Fruit fly (Drosophila melanogaster) whole organism, embryonic: ENCODE results near the gene CG31637.
A peak's percentile ranks its signal among the peaks of the same experiment; 100 is the strongest.

ENCODE experiments used
- B-H2 ChIP-seq: fragments of 200-800 bp; sonication (Bioruptor generic); optimal IDR thresholded peaks from 2 replicates; lab custom pipeline; 2018; ENCODE audit warnings: missing biosample characterization, mild to moderate bottlenecking, missing genetic modification characterization
- CG11723 ChIP-seq: fragments of 200-800 bp; sonication (Bioruptor generic); optimal IDR thresholded peaks from 2 replicates; lab custom pipeline; 2017; ENCODE audit warnings: missing biosample characterization, mild to moderate bottlenecking, missing genetic modification characterization
- CG14014 ChIP-seq: fragments of 200-800 bp; sonication (Bioruptor generic); IDR thresholded peaks from 2 replicates; pipeline ENCODE4 v1.3.6; 2022; ENCODE audit warnings: missing biosample characterization, missing genetic modification characterization
- CG15011 ChIP-seq: fragments of 200-800 bp; sonication (Bioruptor generic); optimal IDR thresholded peaks from 3 replicates; lab custom pipeline; 2018; ENCODE audit warnings: missing biosample characterization, mild to moderate bottlenecking, missing genetic modification characterization
- CG15514 ChIP-seq: fragments of 200-800 bp; sonication (Bioruptor generic); optimal IDR thresholded peaks from 3 replicates; lab custom pipeline; 2017; ENCODE audit warnings: missing biosample characterization, missing genetic modification characterization, mild to moderate bottlenecking, moderate library complexity, missing genetic modification reagents
- CG16779 ChIP-seq: fragments of 200-800 bp; sonication (Bioruptor generic); IDR thresholded peaks from 2 replicates; pipeline ENCODE4 v1.3.6; 2022; ENCODE audit warnings: missing biosample characterization, missing genetic modification characterization
- CG16815 ChIP-seq: fragments of 200-800 bp; sonication (Bioruptor generic); optimal IDR thresholded peaks from 3 replicates; lab custom pipeline; 2017; ENCODE audit warnings: missing biosample characterization, mild to moderate bottlenecking, missing genetic modification characterization
- CG17359 ChIP-seq: fragments of 200-800 bp; sonication (Bioruptor generic); optimal IDR thresholded peaks from 3 replicates; lab custom pipeline; 2018; ENCODE audit warnings: missing biosample characterization, mild to moderate bottlenecking, missing genetic modification characterization, moderate library complexity
- CG17829 ChIP-seq: fragments of 200-800 bp; optimal IDR thresholded peaks from 2 replicates; lab custom pipeline; 2019; ENCODE audit warnings: missing biosample characterization, mild to moderate bottlenecking, missing genetic modification characterization, moderate library complexity
- CG1792 ChIP-seq: fragments of 200-800 bp; sonication (Bioruptor generic); optimal IDR thresholded peaks from 2 replicates; lab custom pipeline; 2016; ENCODE audit warnings: missing biosample characterization, missing genetic modification characterization
- CG18262 ChIP-seq: fragments of 200-800 bp; optimal IDR thresholded peaks from 3 replicates; lab custom pipeline; 2019; ENCODE audit warnings: missing biosample characterization, mild to moderate bottlenecking, missing genetic modification characterization, moderate library complexity
- CG18764 ChIP-seq: fragments of 200-800 bp; sonication (Bioruptor generic); optimal IDR thresholded peaks from 3 replicates; lab custom pipeline; 2016; ENCODE audit warnings: missing biosample characterization, missing genetic modification characterization
- CG3407 ChIP-seq: fragments of 200-800 bp; sonication (Bioruptor generic); optimal IDR thresholded peaks from 2 replicates; lab custom pipeline; 2018; ENCODE audit warnings: missing biosample characterization, mild to moderate bottlenecking, missing genetic modification characterization
- CG4282 ChIP-seq: fragments of 200-800 bp; sonication (Bioruptor generic); optimal IDR thresholded peaks from 2 replicates; lab custom pipeline; 2016; ENCODE audit warnings: missing biosample characterization, missing genetic modification characterization
- CG43689 ChIP-seq: fragments of 200-800 bp; sonication (Bioruptor generic); IDR thresholded peaks from 2 replicates; pipeline ENCODE4 v1.3.6; 2022; ENCODE audit warnings: missing biosample characterization, missing genetic modification characterization
- CG5245 ChIP-seq: fragments of 200-800 bp; sonication (Bioruptor generic); optimal IDR thresholded peaks from 3 replicates; lab custom pipeline; 2016; ENCODE audit warnings: missing biosample characterization, missing genetic modification characterization
- CG6689 ChIP-seq: fragments of 200-800 bp; sonication (Bioruptor generic); IDR thresholded peaks from 2 replicates; pipeline ENCODE4 v1.3.6; 2022; ENCODE audit warnings: missing biosample characterization, missing genetic modification characterization
- CG6854 ChIP-seq: fragments of 200-800 bp; sonication (Bioruptor generic); optimal IDR thresholded peaks from 3 replicates; lab custom pipeline; 2017; ENCODE audit warnings: missing biosample characterization, mild to moderate bottlenecking, missing genetic modification characterization
- CG7987 ChIP-seq: fragments of 200-800 bp; sonication (Bioruptor generic); optimal IDR thresholded peaks from 2 replicates; lab custom pipeline; 2018; ENCODE audit warnings: missing biosample characterization, mild to moderate bottlenecking, missing genetic modification characterization, moderate library complexity
- Doc3 ChIP-seq: fragments of 200-800 bp; sonication (Bioruptor generic); IDR thresholded peaks from 3 replicates; pipeline ENCODE4 v1.3.6; 2022; ENCODE audit warnings: missing biosample characterization, missing genetic modification characterization; ENCODE audit not compliant: partially characterized antibody
- Eip74EF ChIP-seq, 2 experiments: fragments of 200-800 bp in 1 of 2; fragments of >200 bp in 1 of 2; sonication (Bioruptor generic) in 1 of 2; optimal IDR thresholded peaks; 2 replicates each; lab custom pipeline; 2017 to 2019; ENCODE audit warnings: missing biosample characterization in 2 of 2, missing genetic modification characterization in 2 of 2, mild to moderate bottlenecking in 1 of 2, moderate library complexity in 1 of 2
- Fer1 ChIP-seq: fragments of 200-800 bp; sonication (Bioruptor generic); optimal IDR thresholded peaks from 2 replicates; lab custom pipeline; 2017; ENCODE audit warnings: missing biosample characterization, mild to moderate bottlenecking, missing genetic modification characterization
- H2.0 ChIP-seq: fragments of 200-800 bp; sonication (Bioruptor generic); IDR thresholded peaks from 2 replicates; pipeline ENCODE4 v1.3.6; 2022; ENCODE audit warnings: missing biosample characterization, missing genetic modification characterization
- Hmr ChIP-seq: fragments of 200-800 bp; sonication (Bioruptor generic); optimal IDR thresholded peaks from 3 replicates; lab custom pipeline; 2017; ENCODE audit warnings: mild to moderate bottlenecking, missing biosample characterization, missing genetic modification reagents, missing genetic modification characterization
- Jarid2 ChIP-seq: fragments of 200-800 bp; sonication (Bioruptor generic); optimal IDR thresholded peaks from 3 replicates; lab custom pipeline; 2017; ENCODE audit warnings: mild to moderate bottlenecking, missing biosample characterization, missing genetic modification reagents, missing genetic modification characterization
- Lim3 ChIP-seq: fragments of 200-800 bp; sonication (Bioruptor generic); IDR thresholded peaks from 2 replicates; pipeline ENCODE4 v1.3.6; 2022; ENCODE audit warnings: missing biosample characterization, missing genetic modification characterization
- Med ChIP-seq: fragments of 200-800 bp; sonication (Bioruptor generic); peaks from one replicate; lab custom pipeline; 2016; ENCODE audit warnings: missing biosample characterization, missing genetic modification characterization, mild to moderate bottlenecking, inconsistent platforms, moderate library complexity
- NfI ChIP-seq: fragments of 200-800 bp; sonication (Bioruptor generic); optimal IDR thresholded peaks from 3 replicates; lab custom pipeline; 2018; ENCODE audit warnings: missing biosample characterization, mild to moderate bottlenecking, missing genetic modification characterization, moderate library complexity
- Sin3A ChIP-seq: fragments of >200 bp; optimal IDR thresholded peaks from 2 replicates; lab custom pipeline; 2018
- ara ChIP-seq: fragments of 200-800 bp; sonication (Bioruptor generic); IDR thresholded peaks from 2 replicates; pipeline ENCODE4 v1.3.6; 2022; ENCODE audit warnings: missing biosample characterization, missing genetic modification characterization
- ase ChIP-seq: fragments of 200-800 bp; sonication (Bioruptor generic); IDR thresholded peaks from 3 replicates; pipeline ENCODE4 v1.3.6; 2022; ENCODE audit warnings: missing biosample characterization, missing genetic modification characterization
- bcd ChIP-seq: fragments of 200-800 bp; sonication (Bioruptor generic); optimal IDR thresholded peaks from 2 replicates; lab custom pipeline; 2017; ENCODE audit warnings: missing biosample characterization, mild to moderate bottlenecking, missing genetic modification characterization
- br ChIP-seq: fragments of >200 bp; optimal IDR thresholded peaks from 2 replicates; lab custom pipeline; 2017
- cg ChIP-seq: fragments of 200-800 bp; sonication (Bioruptor generic); optimal IDR thresholded peaks from 3 replicates; lab custom pipeline; 2019; ENCODE audit warnings: missing biosample characterization, mild to moderate bottlenecking, missing genetic modification characterization, moderate library complexity
- corto ChIP-seq: fragments of 200-800 bp; sonication (Bioruptor generic); optimal IDR thresholded peaks from 2 replicates; lab custom pipeline; 2016; ENCODE audit warnings: missing biosample characterization, mild to moderate bottlenecking, missing genetic modification characterization, moderate library complexity
- crc ChIP-seq: fragments of 200-800 bp; sonication (Bioruptor generic); optimal IDR thresholded peaks from 2 replicates; lab custom pipeline; 2016; ENCODE audit warnings: missing biosample characterization, missing genetic modification characterization
- cwo ChIP-seq: fragments of 200-800 bp; sonication (Bioruptor generic); optimal IDR thresholded peaks from 3 replicates; lab custom pipeline; 2017; ENCODE audit warnings: missing biosample characterization, missing genetic modification characterization, mild to moderate bottlenecking, moderate library complexity, missing genetic modification reagents
- exex ChIP-seq: fragments of 200-800 bp; sonication (Bioruptor generic); optimal IDR thresholded peaks from 4 replicates; lab custom pipeline; 2018; ENCODE audit warnings: missing biosample characterization, mild to moderate bottlenecking, missing genetic modification characterization, moderate library complexity
- fd3F ChIP-seq: fragments of 200-800 bp; sonication (Bioruptor generic); optimal IDR thresholded peaks from 2 replicates; lab custom pipeline; 2018; ENCODE audit warnings: missing biosample characterization, mild to moderate bottlenecking, missing genetic modification characterization, moderate library complexity
- fd64A ChIP-seq: fragments of 200-800 bp; sonication (Bioruptor generic); optimal IDR thresholded peaks from 3 replicates; lab custom pipeline; 2018; ENCODE audit warnings: missing biosample characterization, mild to moderate bottlenecking, missing genetic modification characterization
- fd96Cb ChIP-seq: fragments of 200-800 bp; sonication (Bioruptor generic); optimal IDR thresholded peaks from 2 replicates; lab custom pipeline; 2018; ENCODE audit warnings: missing biosample characterization, mild to moderate bottlenecking, missing genetic modification characterization, moderate library complexity
- fru ChIP-seq: fragments of >200 bp; optimal IDR thresholded peaks from 2 replicates; lab custom pipeline; 2017
- insv ChIP-seq, 2 experiments: fragments of 200-800 bp; sonication (Bioruptor generic); optimal IDR thresholded peaks; 3 replicates each; lab custom pipeline; 2016 to 2018; ENCODE audit warnings: missing biosample characterization in 2 of 2, missing genetic modification characterization in 2 of 2
- nerfin-1 ChIP-seq: fragments of 200-800 bp; sonication (Bioruptor generic); optimal IDR thresholded peaks from 3 replicates; lab custom pipeline; 2019; ENCODE audit warnings: missing biosample characterization, mild to moderate bottlenecking, missing genetic modification characterization, moderate library complexity
- nmo ChIP-seq: fragments of 200-800 bp; sonication (Bioruptor generic); optimal IDR thresholded peaks from 2 replicates; lab custom pipeline; 2018; ENCODE audit warnings: missing biosample characterization, mild to moderate bottlenecking, missing genetic modification characterization, moderate library complexity
- pros ChIP-seq: fragments of 200-800 bp; sonication (Bioruptor generic); optimal IDR thresholded peaks from 3 replicates; lab custom pipeline; 2019; ENCODE audit warnings: missing biosample characterization, mild to moderate bottlenecking, missing genetic modification characterization, moderate library complexity
- repo ChIP-seq: fragments of 200-800 bp; sonication (Bioruptor generic); optimal IDR thresholded peaks from 2 replicates; lab custom pipeline; 2016; ENCODE audit warnings: missing biosample characterization, missing genetic modification characterization
- sc ChIP-seq, 3 experiments: fragments of >200 bp in 2 of 3; fragments of 200-800 bp in 1 of 3; sonication (Bioruptor generic) in 1 of 3; optimal IDR thresholded peaks; 2 replicates in 2 of 3; 3 replicates in 1 of 3; lab custom pipeline; 2017; ENCODE audit warnings: mild to moderate bottlenecking in 1 of 3, missing biosample characterization in 1 of 3, missing genetic modification characterization in 1 of 3, missing genetic modification reagents in 1 of 3
- sens-2 ChIP-seq: fragments of 200-800 bp; sonication (Bioruptor generic); IDR thresholded peaks from 2 replicates; pipeline ENCODE4 v1.3.6; 2022; ENCODE audit warnings: missing biosample characterization, missing genetic modification characterization
- tll ChIP-seq, 2 experiments: fragments of 200-800 bp in 1 of 2; fragments of >200 bp in 1 of 2; sonication (Bioruptor generic) in 1 of 2; optimal IDR thresholded peaks; 2 replicates each; lab custom pipeline; 2017 to 2019; ENCODE audit warnings: missing biosample characterization in 2 of 2, missing genetic modification characterization in 2 of 2, mild to moderate bottlenecking in 1 of 2, moderate library complexity in 1 of 2
- trem ChIP-seq: fragments of 200-800 bp; optimal IDR thresholded peaks from 3 replicates; lab custom pipeline; 2019; ENCODE audit warnings: missing biosample characterization, mild to moderate bottlenecking, missing genetic modification characterization, moderate library complexity

CG31637 gene

dm6 chr2L:6462259-6462658 is 36.2 kb upstream of the CG31637 start (continued):
- TF ChIP-seq trem (tag; lab: Kevin White, UChicago): no peak
- TF ChIP-seq CG15514: no peak
- TF ChIP-seq CG16779: no peak
- TF ChIP-seq crc (GFP tag; lab: Kevin White, UChicago): no peak
- no peak for TF ChIP-seq fru
- TF ChIP-seq ase: 0 out of 3 replicates have a peak, but pooled peaks have one; percentile 12
- no peak for TF ChIP-seq CG43689 (GFP tag; lab: Robert Waterston, UW)
- TF ChIP-seq CG6854 (GFP tag; lab: Kevin White, UChicago): no peak
- TF ChIP-seq CG1792: peak; percentile 16
- no peak for TF ChIP-seq CG14014 (GFP tag; lab: Robert Waterston, UW)
- TF ChIP-seq fd3F (GFP tag; lab: Kevin White, UChicago): no peak
- no peak for TF ChIP-seq nerfin-1 (tag; lab: Kevin White, UChicago)
- TF ChIP-seq B-H2 (GFP tag; lab: Kevin White, UChicago): no peak
- TF ChIP-seq corto (GFP tag; lab: Kevin White, UChicago): no peak
- no peak for TF ChIP-seq fd64A
- TF ChIP-seq ara (GFP tag; lab: Robert Waterston, UW): no peak
- peak; percentile 43 for TF ChIP-seq Med
- TF ChIP-seq insv (GFP tag; optimal IDR thresholded peaks at IDR 0.05; lab: Kevin White, UChicago): no peak
- TF ChIP-seq NfI (GFP tag; lab: Kevin White, UChicago): no peak
- no peak for TF ChIP-seq pros (GFP tag; lab: Kevin White, UChicago)
- TF ChIP-seq CG18262: no peak
- TF ChIP-seq cg (GFP tag; lab: Kevin White, UChicago): no peak
- no peak for TF ChIP-seq CG11723
- TF ChIP-seq Sin3A (lab: Kevin White, UChicago): no peak
- no peak for TF ChIP-seq Jarid2 (GFP tag; lab: Kevin White, UChicago)
- no peak for TF ChIP-seq CG5245 (GFP tag; lab: Kevin White, UChicago)
- TF ChIP-seq cwo (GFP tag; lab: Kevin White, UChicago): no peak
- peak in 1 of 2 experiments; percentile 73 for TF ChIP-seq tll (GFP tag; optimal IDR thresholded peaks at IDR 0.05; lab: Kevin White, UChicago)
- no peak for TF ChIP-seq Lim3 (GFP tag; lab: Robert Waterston, UW)
- TF ChIP-seq sens-2 (GFP tag; lab: Robert Waterston, UW): no peak
- no peak for TF ChIP-seq CG18764 (GFP tag; lab: Kevin White, UChicago)
- TF ChIP-seq CG15011 (GFP tag; lab: Kevin White, UChicago): no peak
- no peak for TF ChIP-seq repo (GFP tag; lab: Kevin White, UChicago)
- TF ChIP-seq CG4282 (GFP tag; lab: Kevin White, UChicago): no peak
- TF ChIP-seq CG17359 (tag; lab: Kevin White, UChicago): no peak
- no peak for TF ChIP-seq Doc3 (GFP tag; lab: Robert Waterston, UW)
- TF ChIP-seq CG17829: no peak
- no peak for TF ChIP-seq CG3407 (GFP tag; lab: Kevin White, UChicago)
- no peak for TF ChIP-seq CG6689 (GFP tag; lab: Robert Waterston, UW)
- no peak for TF ChIP-seq sc (optimal IDR thresholded peaks at IDR 0.05; lab: Kevin White, UChicago)
- no peak for TF ChIP-seq sc (GFP tag; optimal IDR thresholded peaks at IDR 0.05; lab: Kevin White, UChicago)
- TF ChIP-seq Eip74EF (GFP tag; optimal IDR thresholded peaks at IDR 0.05; lab: Kevin White, UChicago): no peak
- no peak for TF ChIP-seq nmo
- TF ChIP-seq exex: no peak
- TF ChIP-seq CG7987 (GFP tag; lab: Kevin White, UChicago): no peak
- TF ChIP-seq H2.0 (GFP tag; lab: Robert Waterston, UW): no peak
- TF ChIP-seq br (lab: Kevin White, UChicago): no peak
- TF ChIP-seq Hmr (GFP tag; lab: Kevin White, UChicago): no peak
- TF ChIP-seq CG16815: no peak
- TF ChIP-seq fd96Cb (tag; lab: Kevin White, UChicago): no peak
- no peak for TF ChIP-seq bcd (GFP tag; lab: Kevin White, UChicago)
- no peak for TF ChIP-seq Fer1 (GFP tag; lab: Kevin White, UChicago)
